Fruit fly (Drosophila melanogaster) whole organism, embryonic: Measurements from ENCODE around the gene CG42814.

Experiments used
- Adf1 ChIP-seq: fragments of 200-800 bp; sonication (Bioruptor generic); IDR thresholded peaks from 2 replicates; pipeline ENCODE4 v1.3.6; 2022; ENCODE audit warnings: missing biosample characterization, missing genetic modification characterization
- Asciz ChIP-seq: fragments of 200-800 bp; sonication (Bioruptor generic); optimal IDR thresholded peaks from 2 replicates; lab custom pipeline; 2017; ENCODE audit warnings: missing biosample characterization, mild to moderate bottlenecking, missing genetic modification characterization, missing genetic modification reagents
- Atf-2 ChIP-seq: fragments of 200-800 bp; sonication (Bioruptor generic); optimal IDR thresholded peaks from 2 replicates; lab custom pipeline; 2016; ENCODE audit warnings: missing biosample characterization, missing genetic modification characterization
- Bteb2 ChIP-seq: fragments of 200-800 bp; sonication (Bioruptor generic); optimal IDR thresholded peaks from 2 replicates; lab custom pipeline; 2016; ENCODE audit warnings: missing biosample characterization, missing genetic modification characterization
- CG10321 ChIP-seq: fragments of 200-800 bp; sonication (Bioruptor generic); IDR thresholded peaks from 2 replicates; pipeline ENCODE4 v1.3.6; 2022; ENCODE audit warnings: missing biosample characterization, missing genetic modification characterization
- CG10543 ChIP-seq: fragments of 200-800 bp; sonication (Bioruptor generic); optimal IDR thresholded peaks from 3 replicates; lab custom pipeline; 2017; ENCODE audit warnings: missing biosample characterization, mild to moderate bottlenecking, missing genetic modification characterization, moderate library complexity
- CG10959 ChIP-seq: fragments of 200-800 bp; sonication (Bioruptor generic); IDR thresholded peaks from 2 replicates; pipeline ENCODE4 v1.3.6; 2022; ENCODE audit warnings: missing biosample characterization, missing genetic modification characterization
- CG11695 ChIP-seq: fragments of 200-800 bp; sonication (Bioruptor generic); IDR thresholded peaks from 3 replicates; pipeline ENCODE4 v1.3.6; 2022; ENCODE audit warnings: missing biosample characterization, missing genetic modification characterization
- CG12104 ChIP-seq: fragments of 200-800 bp; sonication (Bioruptor generic); optimal IDR thresholded peaks from 3 replicates; lab custom pipeline; 2016; ENCODE audit warnings: missing biosample characterization, missing genetic modification characterization
- CG12219 ChIP-seq: fragments of 200-800 bp; sonication (Bioruptor generic); optimal IDR thresholded peaks from 3 replicates; lab custom pipeline; 2018; ENCODE audit warnings: missing biosample characterization, mild to moderate bottlenecking, missing genetic modification characterization
- CG12299 ChIP-seq: fragments of 200-800 bp; sonication (Bioruptor generic); optimal IDR thresholded peaks from 2 replicates; lab custom pipeline; 2018; ENCODE audit warnings: missing biosample characterization, mild to moderate bottlenecking, missing genetic modification characterization
- CG13287 ChIP-seq: fragments of 200-800 bp; sonication (Bioruptor generic); IDR thresholded peaks from 2 replicates; pipeline ENCODE4 v1.3.6; 2022; ENCODE audit warnings: missing biosample characterization, missing genetic modification characterization; ENCODE audit not compliant: partially characterized antibody
- CG18011 ChIP-seq: fragments of 200-800 bp; sonication (Bioruptor generic); optimal IDR thresholded peaks from 2 replicates; lab custom pipeline; 2017; ENCODE audit warnings: missing biosample characterization, missing genetic modification characterization, mild to moderate bottlenecking, moderate library complexity, missing genotype
- CG18599 ChIP-seq: fragments of 200-800 bp; sonication (Bioruptor generic); optimal IDR thresholded peaks from 3 replicates; lab custom pipeline; 2017; ENCODE audit warnings: missing biosample characterization, missing genetic modification characterization, mild to moderate bottlenecking, moderate library complexity, missing genetic modification reagents
- CG31365 ChIP-seq: fragments of 200-800 bp; sonication (Bioruptor generic); optimal IDR thresholded peaks from 2 replicates; lab custom pipeline; 2018; ENCODE audit warnings: missing biosample characterization, mild to moderate bottlenecking, missing genetic modification characterization
- CG3407 ChIP-seq: fragments of 200-800 bp; sonication (Bioruptor generic); optimal IDR thresholded peaks from 2 replicates; lab custom pipeline; 2018; ENCODE audit warnings: missing biosample characterization, mild to moderate bottlenecking, missing genetic modification characterization
- CG3847 ChIP-seq: fragments of 200-800 bp; sonication (Bioruptor generic); IDR thresholded peaks from 2 replicates; pipeline ENCODE4 v1.3.6; 2022; ENCODE audit warnings: missing biosample characterization, missing genetic modification characterization
- CG9797 ChIP-seq: fragments of 200-800 bp; sonication (Bioruptor generic); optimal IDR thresholded peaks from 3 replicates; lab custom pipeline; 2018; ENCODE audit warnings: missing biosample characterization, mild to moderate bottlenecking, missing genetic modification characterization
- CG9876 ChIP-seq: fragments of 200-800 bp; sonication (Bioruptor generic); optimal IDR thresholded peaks from 2 replicates; lab custom pipeline; 2016; ENCODE audit warnings: missing biosample characterization, missing genetic modification characterization
- CkIIα-i1 ChIP-seq: fragments of 200-800 bp; sonication (Bioruptor generic); IDR thresholded peaks from 2 replicates; pipeline ENCODE4 v1.3.6; 2022; ENCODE audit warnings: missing biosample characterization, missing genetic modification characterization
- CrebB ChIP-seq: fragments of 200-800 bp; sonication (Bioruptor generic); optimal IDR thresholded peaks from 3 replicates; lab custom pipeline; 2018; ENCODE audit warnings: missing biosample characterization, mild to moderate bottlenecking, missing genetic modification characterization
- Fer2 ChIP-seq: fragments of 200-800 bp; sonication (Bioruptor generic); optimal IDR thresholded peaks from 2 replicates; lab custom pipeline; 2018; ENCODE audit warnings: missing biosample characterization, mild to moderate bottlenecking, missing genetic modification characterization, moderate library complexity
- Hey ChIP-seq: fragments of 200-800 bp; sonication (Bioruptor generic); optimal IDR thresholded peaks from 3 replicates; lab custom pipeline; 2018; ENCODE audit warnings: missing biosample characterization, mild to moderate bottlenecking, missing genetic modification characterization
- Hr39 ChIP-seq: fragments of >200 bp; optimal IDR thresholded peaks from 2 replicates; lab custom pipeline; 2017
- Jarid2 ChIP-seq: fragments of 200-800 bp; sonication (Bioruptor generic); optimal IDR thresholded peaks from 3 replicates; lab custom pipeline; 2017; ENCODE audit warnings: mild to moderate bottlenecking, missing biosample characterization, missing genetic modification reagents, missing genetic modification characterization
- MBD-R2 ChIP-seq: fragments of 200-800 bp; sonication (Bioruptor generic); IDR thresholded peaks from 2 replicates; pipeline ENCODE4 v1.3.6; 2022; ENCODE audit warnings: missing biosample characterization, missing genetic modification characterization
- NFAT ChIP-seq: fragments of 200-800 bp; sonication (Bioruptor generic); IDR thresholded peaks from 2 replicates; pipeline ENCODE4 v1.3.6; 2022; ENCODE audit warnings: missing biosample characterization, missing genetic modification characterization
- NfI ChIP-seq: fragments of 200-800 bp; sonication (Bioruptor generic); optimal IDR thresholded peaks from 3 replicates; lab custom pipeline; 2018; ENCODE audit warnings: missing biosample characterization, mild to moderate bottlenecking, missing genetic modification characterization, moderate library complexity
- Ptx1 ChIP-seq: fragments of 200-800 bp; sonication (Bioruptor generic); IDR thresholded peaks from 2 replicates; pipeline ENCODE4 v1.3.6; 2022; ENCODE audit warnings: missing biosample characterization, missing genetic modification characterization
- Sin3A ChIP-seq: fragments of >200 bp; optimal IDR thresholded peaks from 2 replicates; lab custom pipeline; 2018
- Usf ChIP-seq: fragments of 200-800 bp; sonication (Bioruptor generic); optimal IDR thresholded peaks from 2 replicates; lab custom pipeline; 2017; ENCODE audit warnings: missing genotype, missing biosample characterization, missing genetic modification characterization
- ab ChIP-seq: fragments of 200-800 bp; sonication (Bioruptor generic); optimal IDR thresholded peaks from 2 replicates; lab custom pipeline; 2016; ENCODE audit warnings: missing biosample characterization, missing genetic modification characterization
- ac ChIP-seq: fragments of 200-800 bp; sonication (Bioruptor generic); optimal IDR thresholded peaks from 3 replicates; lab custom pipeline; 2017; ENCODE audit warnings: missing biosample characterization, mild to moderate bottlenecking, missing genetic modification characterization
- az2 ChIP-seq: fragments of 200-800 bp; sonication (Bioruptor generic); optimal IDR thresholded peaks from 3 replicates; lab custom pipeline; 2016; ENCODE audit warnings: missing biosample characterization, missing genetic modification characterization
- bsh ChIP-seq, 2 experiments: fragments of 200-800 bp; sonication (Bioruptor generic); optimal IDR thresholded peaks; 2 replicates each; lab custom pipeline; 2017 to 2018; ENCODE audit warnings: mild to moderate bottlenecking in 2 of 2, missing biosample characterization in 2 of 2, missing genetic modification characterization in 2 of 2, moderate library complexity in 1 of 2
- da ChIP-seq: fragments of 200-800 bp; sonication (Bioruptor generic); optimal IDR thresholded peaks from 2 replicates; lab custom pipeline; 2016; ENCODE audit warnings: missing biosample characterization, missing genetic modification characterization
- dmrt99B ChIP-seq: fragments of 200-800 bp; sonication (Bioruptor generic); optimal IDR thresholded peaks from 2 replicates; lab custom pipeline; 2018; ENCODE audit warnings: missing biosample characterization, mild to moderate bottlenecking, missing genetic modification characterization, moderate library complexity
- ewg ChIP-seq: fragments of 200-800 bp; sonication (Bioruptor generic); optimal IDR thresholded peaks from 3 replicates; lab custom pipeline; 2017; ENCODE audit warnings: mild to moderate bottlenecking, missing biosample characterization, missing genetic modification reagents, missing genetic modification characterization
- fd64A ChIP-seq: fragments of 200-800 bp; sonication (Bioruptor generic); optimal IDR thresholded peaks from 3 replicates; lab custom pipeline; 2018; ENCODE audit warnings: missing biosample characterization, mild to moderate bottlenecking, missing genetic modification characterization
- gce ChIP-seq: fragments of 200-800 bp; sonication (Bioruptor generic); IDR thresholded peaks from 3 replicates; pipeline ENCODE4 v1.3.6; 2022; ENCODE audit warnings: missing biosample characterization, missing genetic modification characterization
- ken ChIP-seq: fragments of 200-800 bp; sonication (Bioruptor generic); IDR thresholded peaks from 3 replicates; pipeline ENCODE4 v1.3.6; 2022; ENCODE audit warnings: missing biosample characterization, missing genetic modification characterization
- klu ChIP-seq: fragments of 200-800 bp; sonication (Bioruptor generic); IDR thresholded peaks from 2 replicates; pipeline ENCODE4 v1.3.6; 2022; ENCODE audit warnings: missing biosample characterization, missing genetic modification characterization
- lola ChIP-seq, 3 experiments: fragments of >200 bp in 2 of 3; fragments of 200-800 bp in 1 of 3; sonication (Bioruptor generic) in 1 of 3; optimal IDR thresholded peaks; 2 replicates each; lab custom pipeline; 2017 to 2019; ENCODE audit warnings: missing biosample characterization in 3 of 3, missing genetic modification characterization in 3 of 3, mild to moderate bottlenecking in 1 of 3, moderate library complexity in 1 of 3
- otp ChIP-seq: fragments of 200-800 bp; sonication (Bioruptor generic); IDR thresholded peaks from 3 replicates; pipeline ENCODE4, ENCODE4 v1.3.6; 2022; ENCODE audit warnings: missing biosample characterization, missing genetic modification characterization
- pb ChIP-seq: fragments of 200-800 bp; sonication (Bioruptor generic); optimal IDR thresholded peaks from 3 replicates; lab custom pipeline; 2016; ENCODE audit warnings: missing biosample characterization, missing genetic modification characterization
- seq ChIP-seq: fragments of 200-800 bp; sonication (Bioruptor generic); IDR thresholded peaks from 2 replicates; pipeline ENCODE4 v1.3.6; 2022; ENCODE audit warnings: missing biosample characterization, missing genetic modification characterization
- sim ChIP-seq: fragments of 200-800 bp; sonication (Bioruptor generic); IDR thresholded peaks from 2 replicates; pipeline ENCODE4 v1.3.6; 2022; ENCODE audit warnings: missing biosample characterization, missing genetic modification characterization
- sr ChIP-seq: fragments of 200-800 bp; sonication (Bioruptor generic); IDR thresholded peaks from 3 replicates; pipeline ENCODE4 v1.3.6; 2022; ENCODE audit warnings: missing biosample characterization, missing genetic modification characterization
- tll ChIP-seq, 2 experiments: fragments of 200-800 bp in 1 of 2; fragments of >200 bp in 1 of 2; sonication (Bioruptor generic) in 1 of 2; optimal IDR thresholded peaks; 2 replicates each; lab custom pipeline; 2017 to 2019; ENCODE audit warnings: missing biosample characterization in 2 of 2, missing genetic modification characterization in 2 of 2, mild to moderate bottlenecking in 1 of 2, moderate library complexity in 1 of 2
- twi ChIP-seq: fragments of 200-800 bp; optimal IDR thresholded peaks from 2 replicates; lab custom pipeline; 2019; ENCODE audit warnings: missing biosample characterization, mild to moderate bottlenecking, missing genetic modification characterization, moderate library complexity

Gene CG42814

dm6 chr3R:27208724-27209343 lies 20.4 kb downstream of the CG42814 start (continued):
- TF ChIP-seq CG13287 (GFP tag; lab: Robert Waterston, UW): no peak
- 0 out of 2 replicates have a peak, but pooled peaks have one; percentile 16 for TF ChIP-seq CG10959 (GFP tag; lab: Robert Waterston, UW)
- 0 out of 2 replicates have a peak, but pooled peaks have one; percentile 15 for TF ChIP-seq Ptx1 (GFP tag; lab: Robert Waterston, UW)
- TF ChIP-seq seq (GFP tag; lab: Robert Waterston, UW): peak; percentile 74; the same call in 1 of the 2 replicates
- no peak for TF ChIP-seq CkIIα-i1 (GFP tag; lab: Robert Waterston, UW)
- TF ChIP-seq CG31365 (tag; lab: Kevin White, UChicago): no peak
- TF ChIP-seq CG12299: no peak
- TF ChIP-seq twi (tag; lab: Kevin White, UChicago): no peak
- TF ChIP-seq CG12104: peak; percentile 2
- no peak for TF ChIP-seq CG9797 (GFP tag; lab: Kevin White, UChicago)
- peak; percentile 52; the same call in 1 of the 3 replicates for TF ChIP-seq sr (GFP tag; lab: Robert Waterston, UW)
- TF ChIP-seq MBD-R2: no peak
- no peak for TF ChIP-seq Atf-2 (GFP tag; lab: Kevin White, UChicago)
- TF ChIP-seq Asciz: peak; percentile 61
- TF ChIP-seq Hey (tag; lab: Kevin White, UChicago): no peak
- TF ChIP-seq CG18011 (GFP tag; lab: Kevin White, UChicago): no peak
- peak; percentile 47 for TF ChIP-seq CrebB (tag; lab: Kevin White, UChicago)
- TF ChIP-seq CG3847 (GFP tag; lab: Robert Waterston, UW): peak; percentile 36
- peak; percentile 21 for TF ChIP-seq ewg (GFP tag; lab: Kevin White, UChicago)
- no peak for TF ChIP-seq da (GFP tag; lab: Kevin White, UChicago)
- TF ChIP-seq CG12219 (GFP tag; lab: Kevin White, UChicago): no peak
- TF ChIP-seq CG10321 (GFP tag; lab: Robert Waterston, UW): no peak
- peak in 1 of 3 experiments; percentile 19 for TF ChIP-seq lola (GFP tag; optimal IDR thresholded peaks at IDR 0.05; lab: Kevin White, UChicago)
- TF ChIP-seq pb: no peak
- no peak for TF ChIP-seq az2 (GFP tag; lab: Kevin White, UChicago)
- peak; percentile 63; the same call in 1 of the 2 replicates for TF ChIP-seq sim
- TF ChIP-seq CG11695 (GFP tag; lab: Robert Waterston, UW): peak; percentile 58; the same call in 1 of the 3 replicates
- TF ChIP-seq tll (GFP tag; optimal IDR thresholded peaks at IDR 0.05; lab: Kevin White, UChicago): peak in 1 of 2 experiments; percentile 90
- peak in 1 of 2 experiments; percentile 46 for TF ChIP-seq bsh (GFP tag; optimal IDR thresholded peaks at IDR 0.05; lab: Kevin White, UChicago)
- no peak for TF ChIP-seq Bteb2 (GFP tag; lab: Kevin White, UChicago)
- TF ChIP-seq ac (GFP tag; lab: Kevin White, UChicago): peak; percentile 15
- TF ChIP-seq CG9876 (GFP tag; lab: Kevin White, UChicago): peak; percentile 58
- peak; percentile 76; the same call in 2 of the 3 replicates for TF ChIP-seq otp (GFP tag; lab: Robert Waterston, UW)
- peak; percentile 70; the same call in 1 of the 3 replicates for TF ChIP-seq gce (GFP tag; lab: Robert Waterston, UW)
- peak; percentile 72 for TF ChIP-seq CG3407 (GFP tag; lab: Kevin White, UChicago)
- TF ChIP-seq fd64A (GFP tag; lab: Kevin White, UChicago): peak; percentile 34
- peak; percentile 40 for TF ChIP-seq CG18599
- TF ChIP-seq Adf1: no peak
- TF ChIP-seq Hr39 (lab: Kevin White, UChicago): no peak
- no peak for TF ChIP-seq ken (GFP tag; lab: Robert Waterston, UW)
- peak; percentile 5 for TF ChIP-seq Usf (GFP tag; lab: Kevin White, UChicago)
- TF ChIP-seq ab (GFP tag; lab: Kevin White, UChicago): no peak
- peak; percentile 29 for TF ChIP-seq CG10543 (GFP tag; lab: Kevin White, UChicago)
- TF ChIP-seq NfI (GFP tag; lab: Kevin White, UChicago): no peak
- peak; percentile 29; the same call in 1 of the 2 replicates for TF ChIP-seq NFAT (GFP tag; lab: Robert Waterston, UW)
- TF ChIP-seq dmrt99B (tag; lab: Kevin White, UChicago): peak; percentile 44
- 0 out of 2 replicates have a peak, but pooled peaks have one; percentile 42 for TF ChIP-seq klu
- no peak for TF ChIP-seq Jarid2 (GFP tag; lab: Kevin White, UChicago)
- TF ChIP-seq Fer2: no peak
- TF ChIP-seq Sin3A (lab: Kevin White, UChicago): no peak
